Worm (Caenorhabditis elegans) whole organism, midembryonic: ENCODE measurements around the gene F59A1.15.

Source experiments
- T22C8.4 ChIP-seq: fragments of 200-800 bp; sonication (Bioruptor generic); IDR thresholded peaks from 2 replicates; pipeline ENCODE4 v1.3.6; 2022; ENCODE audit warnings: missing genetic modification characterization, missing compliant biosample characterization
- cog-1 ChIP-seq: sonication (generic microtip); optimal IDR thresholded peaks from 2 replicates; lab custom pipeline; 2016; ENCODE audit warnings: missing genetic modification characterization, missing compliant biosample characterization
- flt-1 ChIP-seq: fragments of 200-800 bp; sonication (Bioruptor generic); IDR thresholded peaks from 2 replicates; pipeline ENCODE4 v1.3.6; 2022; ENCODE audit warnings: missing genetic modification characterization, missing compliant biosample characterization
- klf-2 ChIP-seq: fragments of 200-800 bp; sonication (Bioruptor generic); conservative IDR thresholded peaks from 2 replicates; pipeline ENCODE4 v1.3.6; 2022; ENCODE audit warnings: missing genetic modification reagents, missing genetic modification characterization, missing compliant biosample characterization
- med-1 ChIP-seq: sonication (generic microtip); optimal IDR thresholded peaks from 2 replicates; lab custom pipeline; 2017; ENCODE audit warnings: missing genetic modification characterization, mild to moderate bottlenecking, missing compliant biosample characterization, antibody characterized with exemption, missing genetic modification reagents; ENCODE audit not compliant: insufficient read depth
- ref-1 ChIP-seq: fragments of 200-800 bp; sonication (Bioruptor generic); conservative IDR thresholded peaks from 2 replicates; pipeline ENCODE4 v1.3.6; 2022; ENCODE audit warnings: missing genetic modification reagents, missing genetic modification characterization, missing compliant biosample characterization
- tab-1 ChIP-seq: fragments of 200-800 bp; sonication (Bioruptor generic); IDR thresholded peaks from 2 replicates; pipeline ENCODE4 v1.3.6; 2022; ENCODE audit warnings: missing genetic modification characterization, missing compliant biosample characterization
- ztf-23 ChIP-seq: fragments of 200-800 bp; sonication (Bioruptor generic); IDR thresholded peaks from 2 replicates; pipeline ENCODE4 v1.3.6; 2022; ENCODE audit warnings: missing genetic modification reagents, missing genetic modification characterization, missing compliant biosample characterization
- ztf-29 ChIP-seq: fragments of 200-800 bp; sonication (Bioruptor generic); IDR thresholded peaks from 2 replicates; pipeline ENCODE4 v1.3.6; 2022; ENCODE audit warnings: missing genetic modification reagents, missing genetic modification characterization, missing compliant biosample characterization

F59A1.15 gene

ce11 chrV:17694260-17694659 lies 10.6 kb upstream of the F59A1.15 start:
- TF ChIP-seq cog-1 (tag; lab: Kevin White, UChicago) (no peak), tab-1 (GFP tag; lab: Robert Waterston, UW) (no peak), ref-1 (GFP tag; lab: Robert Waterston, UW) (no peak), T22C8.4 (GFP tag; lab: Robert Waterston, UW) (no peak), med-1 (no peak), klf-2 (GFP tag; lab: Robert Waterston, UW) (no peak), ztf-29 (no peak), ztf-23 (GFP tag; lab: Robert Waterston, UW) (no peak), flt-1 (GFP tag; lab: Robert Waterston, UW) (no peak)

ce11 chrV:17690922-17691321 lies 7.3 kb upstream of the F59A1.15 start, which contains the start of gene F59A1.13:
Gene F59A1.13, minus strand, starts transcription at chrV:17691022.
- TF ChIP-seq klf-2 (GFP tag; lab: Robert Waterston, UW) = no peak
- TF ChIP-seq flt-1 (GFP tag; lab: Robert Waterston, UW) = no peak
- no peak for TF ChIP-seq ref-1 (GFP tag; lab: Robert Waterston, UW)
- no peak for TF ChIP-seq tab-1 (GFP tag; lab: Robert Waterston, UW)
- no peak for TF ChIP-seq cog-1 (tag; lab: Kevin White, UChicago)
- no peak for TF ChIP-seq ztf-29
- TF ChIP-seq med-1 = no peak

- TF ChIP-seq flt-1 (GFP tag; lab: Robert Waterston, UW) = no peak
- no peak for TF ChIP-seq tab-1 (GFP tag; lab: Robert Waterston, UW)
- no peak for TF ChIP-seq ztf-29
- TF ChIP-seq klf-2 (GFP tag; lab: Robert Waterston, UW) = no peak
- TF ChIP-seq T22C8.4 (GFP tag; lab: Robert Waterston, UW) = no peak
- TF ChIP-seq cog-1 (tag; lab: Kevin White, UChicago) = no peak
- TF ChIP-seq med-1 = no peak
- no peak for TF ChIP-seq ref-1 (GFP tag; lab: Robert Waterston, UW)
- TF ChIP-seq ztf-23 (GFP tag; lab: Robert Waterston, UW) = no peak
Measured at ce11 chrV:17686852-17687251, 3.2 kb upstream of the F59A1.15 start, which contains the start of gene F59A1.18. Gene F59A1.18, minus strand, starts transcription at chrV:17686952.

- TF ChIP-seq cog-1 (tag; lab: Kevin White, UChicago) (no peak), med-1 (no peak), T22C8.4 (GFP tag; lab: Robert Waterston, UW) (no peak), ztf-23 (GFP tag; lab: Robert Waterston, UW) (no peak), tab-1 (GFP tag; lab: Robert Waterston, UW) (no peak), ref-1 (GFP tag; lab: Robert Waterston, UW) (no peak), ztf-29 (no peak), klf-2 (GFP tag; lab: Robert Waterston, UW) (no peak), flt-1 (GFP tag; lab: Robert Waterston, UW) (no peak)
Measured at ce11 chrV:17684857-17685256, 1.2 kb upstream of the F59A1.15 start, which contains the start of the genes F59A1.16 and F59A1.6. Gene F59A1.16, minus strand, starts transcription at chrV:17684957. Gene F59A1.6, plus strand, starts transcription at chrV:17685141.

ce11 chrV:17683290-17683689 lies 373 bp downstream of the F59A1.15 start:
- no peak for TF ChIP-seq klf-2 (GFP tag; lab: Robert Waterston, UW)
- no peak for TF ChIP-seq ref-1 (GFP tag; lab: Robert Waterston, UW)
- TF ChIP-seq flt-1 (GFP tag; lab: Robert Waterston, UW) = no peak
- no peak for TF ChIP-seq tab-1 (GFP tag; lab: Robert Waterston, UW)
- no peak for TF ChIP-seq T22C8.4 (GFP tag; lab: Robert Waterston, UW)
- TF ChIP-seq med-1 = no peak
- no peak for TF ChIP-seq cog-1 (tag; lab: Kevin White, UChicago)
- TF ChIP-seq ztf-29 = no peak
- no peak for TF ChIP-seq ztf-23 (GFP tag; lab: Robert Waterston, UW)

ce11 chrV:17676553-17676952 lies 7.1 kb downstream of the F59A1.15 start, which contains the start of gene str-92:
Gene str-92, minus strand, starts transcription at chrV:17676653.
- TF ChIP-seq cog-1 (tag; lab: Kevin White, UChicago) (no peak), ztf-29 (no peak)

ce11 chrV:17673343-17673742 lies 10.3 kb downstream of the F59A1.15 start, which contains the start of gene str-93:
Gene str-93, minus strand, starts transcription at chrV:17673443.
- no peak for TF ChIP-seq ztf-23 (GFP tag; lab: Robert Waterston, UW)
- no peak for TF ChIP-seq T22C8.4 (GFP tag; lab: Robert Waterston, UW)
- TF ChIP-seq ref-1 (GFP tag; lab: Robert Waterston, UW) = no peak
- TF ChIP-seq klf-2 (GFP tag; lab: Robert Waterston, UW) = no peak
- TF ChIP-seq med-1 = no peak
- no peak for TF ChIP-seq ztf-29
- TF ChIP-seq tab-1 (GFP tag; lab: Robert Waterston, UW) = no peak
- TF ChIP-seq cog-1 (tag; lab: Kevin White, UChicago) = no peak
- no peak for TF ChIP-seq flt-1 (GFP tag; lab: Robert Waterston, UW)

ce11 chrV:17668531-17668930 lies 15.1 kb downstream of the F59A1.15 start, which contains the start of gene str-89:
Gene str-89, plus strand, starts transcription at chrV:17668831.
- no peak for TF ChIP-seq flt-1 (GFP tag; lab: Robert Waterston, UW)

- TF ChIP-seq T22C8.4 (GFP tag; lab: Robert Waterston, UW) (no peak), tab-1 (GFP tag; lab: Robert Waterston, UW) (no peak), cog-1 (tag; lab: Kevin White, UChicago) (no peak), ztf-23 (GFP tag; lab: Robert Waterston, UW) (no peak), ztf-29 (no peak), med-1 (no peak), klf-2 (GFP tag; lab: Robert Waterston, UW) (no peak), flt-1 (GFP tag; lab: Robert Waterston, UW) (no peak), ref-1 (GFP tag; lab: Robert Waterston, UW) (no peak)
Measured at ce11 chrV:17667676-17668075, 16.0 kb downstream of the F59A1.15 start, which contains the start of gene F59A1.12. Gene F59A1.12, minus strand, starts transcription at chrV:17667776.

- TF ChIP-seq ref-1 (GFP tag; lab: Robert Waterston, UW) = no peak
- no peak for TF ChIP-seq klf-2 (GFP tag; lab: Robert Waterston, UW)
- no peak for TF ChIP-seq tab-1 (GFP tag; lab: Robert Waterston, UW)
- TF ChIP-seq flt-1 (GFP tag; lab: Robert Waterston, UW) = no peak
- TF ChIP-seq ztf-23 (GFP tag; lab: Robert Waterston, UW) = no peak
- no peak for TF ChIP-seq ztf-29
- no peak for TF ChIP-seq med-1
- no peak for TF ChIP-seq T22C8.4 (GFP tag; lab: Robert Waterston, UW)
- no peak for TF ChIP-seq cog-1 (tag; lab: Kevin White, UChicago)
Measured at ce11 chrV:17665906-17666305, 17.8 kb downstream of the F59A1.15 start, which contains the start of gene F59A1.11. Gene F59A1.11, minus strand, starts transcription at chrV:17666006.
